Worm (Caenorhabditis elegans) whole organism, midembryonic: ENCODE measurements around the gene C33E10.10.

Experiments
- T22C8.4 ChIP-seq: fragments of 200-800 bp; sonication (Bioruptor generic); IDR thresholded peaks from 2 replicates; pipeline ENCODE4 v1.3.6; 2022; ENCODE audit warnings: missing genetic modification characterization, missing compliant biosample characterization
- cog-1 ChIP-seq: sonication (generic microtip); optimal IDR thresholded peaks from 2 replicates; lab custom pipeline; 2016; ENCODE audit warnings: missing genetic modification characterization, missing compliant biosample characterization
- flt-1 ChIP-seq: fragments of 200-800 bp; sonication (Bioruptor generic); IDR thresholded peaks from 2 replicates; pipeline ENCODE4 v1.3.6; 2022; ENCODE audit warnings: missing genetic modification characterization, missing compliant biosample characterization
- klf-2 ChIP-seq: fragments of 200-800 bp; sonication (Bioruptor generic); conservative IDR thresholded peaks from 2 replicates; pipeline ENCODE4 v1.3.6; 2022; ENCODE audit warnings: missing genetic modification reagents, missing genetic modification characterization, missing compliant biosample characterization
- med-1 ChIP-seq: sonication (generic microtip); optimal IDR thresholded peaks from 2 replicates; lab custom pipeline; 2017; ENCODE audit warnings: missing genetic modification characterization, mild to moderate bottlenecking, missing compliant biosample characterization, antibody characterized with exemption, missing genetic modification reagents; ENCODE audit not compliant: insufficient read depth
- ref-1 ChIP-seq: fragments of 200-800 bp; sonication (Bioruptor generic); conservative IDR thresholded peaks from 2 replicates; pipeline ENCODE4 v1.3.6; 2022; ENCODE audit warnings: missing genetic modification reagents, missing genetic modification characterization, missing compliant biosample characterization
- tab-1 ChIP-seq: fragments of 200-800 bp; sonication (Bioruptor generic); IDR thresholded peaks from 2 replicates; pipeline ENCODE4 v1.3.6; 2022; ENCODE audit warnings: missing genetic modification characterization, missing compliant biosample characterization
- ztf-23 ChIP-seq: fragments of 200-800 bp; sonication (Bioruptor generic); IDR thresholded peaks from 2 replicates; pipeline ENCODE4 v1.3.6; 2022; ENCODE audit warnings: missing genetic modification reagents, missing genetic modification characterization, missing compliant biosample characterization
- ztf-29 ChIP-seq: fragments of 200-800 bp; sonication (Bioruptor generic); IDR thresholded peaks from 2 replicates; pipeline ENCODE4 v1.3.6; 2022; ENCODE audit warnings: missing genetic modification reagents, missing genetic modification characterization, missing compliant biosample characterization

The C33E10.10 gene

DNA sequence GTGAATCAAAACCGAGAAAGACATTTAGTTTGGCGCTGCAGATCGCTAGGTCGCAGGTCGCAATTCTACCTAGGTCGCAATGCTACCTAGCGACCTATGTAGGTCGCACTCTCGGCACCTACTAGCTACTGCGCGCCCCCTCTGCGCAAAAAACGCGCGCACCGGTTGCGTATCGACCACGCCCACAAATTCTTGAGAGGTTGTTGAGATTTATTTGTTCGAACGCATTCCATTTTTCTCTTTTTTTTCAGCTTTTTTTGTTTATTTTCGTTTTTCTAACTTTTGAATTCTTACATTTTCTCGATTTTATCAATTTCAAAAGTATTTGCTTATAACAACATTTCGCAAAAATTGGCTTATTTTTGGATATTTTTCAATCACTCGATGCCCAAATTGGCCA is at the start of gene C33E10.10:
TSS of gene C33E10.10 (minus strand) at position 101 of the 400 bp plus-strand sequence.
- no peak for TF ChIP-seq ref-1 (GFP tag; lab: Robert Waterston, UW)
- TF ChIP-seq flt-1 (GFP tag; lab: Robert Waterston, UW): no peak
- TF ChIP-seq ztf-23 (GFP tag; lab: Robert Waterston, UW): no peak
- no peak for TF ChIP-seq ztf-29 (GFP tag; lab: Robert Waterston, UW)
- TF ChIP-seq tab-1 (GFP tag; lab: Robert Waterston, UW): no peak
- TF ChIP-seq T22C8.4 (GFP tag; lab: Robert Waterston, UW): no peak
- no peak for TF ChIP-seq klf-2 (GFP tag; lab: Robert Waterston, UW)
- TF ChIP-seq med-1 (GFP tag; lab: Kevin White, UChicago): no peak
- no peak for TF ChIP-seq cog-1 (tag; lab: Kevin White, UChicago)

- no peak for TF ChIP-seq klf-2 (GFP tag; lab: Robert Waterston, UW)
- TF ChIP-seq med-1 (GFP tag; lab: Kevin White, UChicago): no peak
- TF ChIP-seq cog-1 (tag; lab: Kevin White, UChicago): no peak
- TF ChIP-seq T22C8.4 (GFP tag; lab: Robert Waterston, UW): no peak
- no peak for TF ChIP-seq tab-1 (GFP tag; lab: Robert Waterston, UW)
These were observed 47.6 kb upstream of the C33E10.10 start for ce11 chrX:17349411-17349810.

ce11 chrX:17340484-17340883 is 38.7 kb upstream of the C33E10.10 start, which contains the start of gene C53C11.1:
Gene C53C11.1, plus strand, starts transcription at chrX:17340784.
- TF ChIP-seq med-1 (GFP tag; lab: Kevin White, UChicago) (no peak), T22C8.4 (GFP tag; lab: Robert Waterston, UW) (no peak), cog-1 (tag; lab: Kevin White, UChicago) (no peak), tab-1 (GFP tag; lab: Robert Waterston, UW) (no peak)

DNA sequence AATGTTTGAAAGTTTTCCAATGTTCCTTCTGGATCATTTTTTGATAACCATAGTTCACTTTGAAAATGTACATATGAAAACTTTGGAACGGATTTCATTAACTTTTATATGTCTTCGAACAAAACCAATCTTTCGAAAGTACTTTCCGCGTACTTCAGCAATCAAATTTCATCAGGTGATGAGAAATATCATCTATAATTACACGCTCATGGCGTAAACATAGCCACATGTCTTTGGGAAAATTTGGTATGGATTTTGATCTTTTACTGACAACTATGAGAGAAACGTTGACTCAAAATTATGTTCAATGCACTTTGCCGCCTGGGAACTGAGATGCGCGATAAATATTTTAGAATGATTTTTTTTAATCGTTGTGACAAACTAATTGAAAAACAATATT is 37.1 kb upstream of the C33E10.10 start:
- TF ChIP-seq flt-1 (GFP tag; lab: Robert Waterston, UW): no peak
- TF ChIP-seq klf-2 (GFP tag; lab: Robert Waterston, UW): no peak
- no peak for TF ChIP-seq tab-1 (GFP tag; lab: Robert Waterston, UW)
- TF ChIP-seq ref-1 (GFP tag; lab: Robert Waterston, UW): no peak
- TF ChIP-seq ztf-23 (GFP tag; lab: Robert Waterston, UW): no peak
- TF ChIP-seq ztf-29 (GFP tag; lab: Robert Waterston, UW): no peak
- no peak for TF ChIP-seq cog-1 (tag; lab: Kevin White, UChicago)
- no peak for TF ChIP-seq T22C8.4 (GFP tag; lab: Robert Waterston, UW)
- no peak for TF ChIP-seq med-1 (GFP tag; lab: Kevin White, UChicago)

ce11 chrX:17336354-17336753 is 34.6 kb upstream of the C33E10.10 start, which contains the start of gene C53C11.2:
Gene C53C11.2, plus strand, starts transcription at chrX:17336637.
- TF ChIP-seq ztf-23 (GFP tag; lab: Robert Waterston, UW) (no peak), ztf-29 (GFP tag; lab: Robert Waterston, UW) (no peak), T22C8.4 (GFP tag; lab: Robert Waterston, UW) (no peak), flt-1 (GFP tag; lab: Robert Waterston, UW) (no peak), tab-1 (GFP tag; lab: Robert Waterston, UW) (no peak), cog-1 (tag; lab: Kevin White, UChicago) (no peak), med-1 (GFP tag; lab: Kevin White, UChicago) (no peak), ref-1 (GFP tag; lab: Robert Waterston, UW) (no peak), klf-2 (GFP tag; lab: Robert Waterston, UW) (no peak)

- TF ChIP-seq tab-1 (GFP tag; lab: Robert Waterston, UW): no peak
- no peak for TF ChIP-seq ref-1 (GFP tag; lab: Robert Waterston, UW)
- no peak for TF ChIP-seq klf-2 (GFP tag; lab: Robert Waterston, UW)
- TF ChIP-seq med-1 (GFP tag; lab: Kevin White, UChicago): no peak
- TF ChIP-seq cog-1 (tag; lab: Kevin White, UChicago): no peak
- TF ChIP-seq ztf-29 (GFP tag; lab: Robert Waterston, UW): no peak
- no peak for TF ChIP-seq flt-1 (GFP tag; lab: Robert Waterston, UW)
- no peak for TF ChIP-seq ztf-23 (GFP tag; lab: Robert Waterston, UW)
- TF ChIP-seq T22C8.4 (GFP tag; lab: Robert Waterston, UW): no peak
These were observed 32.0 kb upstream of the C33E10.10 start, which contains the start of gene C53C11.5 for ce11 chrX:17333752-17334151. Gene C53C11.5, plus strand, starts transcription at chrX:17334052.

DNA sequence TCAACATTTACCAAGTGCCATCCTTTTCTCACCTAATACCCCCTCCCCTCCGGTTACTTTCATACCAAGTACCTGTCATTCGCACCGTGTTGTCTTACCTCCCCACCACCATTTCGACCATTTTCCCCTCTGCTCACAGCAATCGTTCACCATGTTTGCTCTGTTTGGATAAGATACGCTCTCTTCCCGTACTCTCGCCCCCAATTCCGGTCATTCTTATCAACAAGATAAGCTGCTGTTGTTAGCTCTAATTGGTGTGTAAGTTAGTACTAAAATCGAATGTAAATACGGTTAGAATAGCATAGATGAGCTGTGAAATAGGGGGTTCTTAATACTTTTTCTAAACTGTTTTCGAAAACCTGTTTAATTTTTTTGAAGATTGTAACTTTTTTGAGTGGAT is 28.8 kb upstream of the C33E10.10 start:
- TF ChIP-seq tab-1 (GFP tag; lab: Robert Waterston, UW): no peak
- TF ChIP-seq klf-2 (GFP tag; lab: Robert Waterston, UW): no peak
- no peak for TF ChIP-seq flt-1 (GFP tag; lab: Robert Waterston, UW)
- TF ChIP-seq cog-1 (tag; lab: Kevin White, UChicago): no peak
- TF ChIP-seq ztf-23 (GFP tag; lab: Robert Waterston, UW): no peak
- no peak for TF ChIP-seq ref-1 (GFP tag; lab: Robert Waterston, UW)
- no peak for TF ChIP-seq T22C8.4 (GFP tag; lab: Robert Waterston, UW)
- TF ChIP-seq med-1 (GFP tag; lab: Kevin White, UChicago): no peak
- no peak for TF ChIP-seq ztf-29 (GFP tag; lab: Robert Waterston, UW)

ce11 chrX:17329075-17329474 is 27.3 kb upstream of the C33E10.10 start:
- no peak for TF ChIP-seq med-1 (GFP tag; lab: Kevin White, UChicago)
- TF ChIP-seq flt-1 (GFP tag; lab: Robert Waterston, UW): no peak
- TF ChIP-seq T22C8.4 (GFP tag; lab: Robert Waterston, UW): no peak
- no peak for TF ChIP-seq tab-1 (GFP tag; lab: Robert Waterston, UW)
- TF ChIP-seq cog-1 (tag; lab: Kevin White, UChicago): no peak
- TF ChIP-seq klf-2 (GFP tag; lab: Robert Waterston, UW): no peak
- TF ChIP-seq ztf-29 (GFP tag; lab: Robert Waterston, UW): no peak
- TF ChIP-seq ztf-23 (GFP tag; lab: Robert Waterston, UW): no peak
- TF ChIP-seq ref-1 (GFP tag; lab: Robert Waterston, UW): no peak

ce11 chrX:17327226-17327625 is 25.4 kb upstream of the C33E10.10 start:
- TF ChIP-seq ztf-29 (GFP tag; lab: Robert Waterston, UW) (no peak), med-1 (GFP tag; lab: Kevin White, UChicago) (no peak), tab-1 (GFP tag; lab: Robert Waterston, UW) (no peak), klf-2 (GFP tag; lab: Robert Waterston, UW) (no peak), ztf-23 (GFP tag; lab: Robert Waterston, UW) (no peak), cog-1 (tag; lab: Kevin White, UChicago) (no peak)
